Worm (Caenorhabditis elegans) whole organism, L3 larva: ENCODE results near the gene scl-19.

Source experiments
- fkh-2 ChIP-seq: fragments of 150-350 bp; optimal IDR thresholded peaks from 2 replicates; lab custom pipeline; 2014; ENCODE audit warnings: missing biosample characterization, missing genetic modification reagents, missing genetic modification characterization
- jun-1 ChIP-seq: fragments of 150-350 bp; optimal IDR thresholded peaks from 2 replicates; lab custom pipeline; 2014; ENCODE audit warnings: missing biosample characterization, missing genetic modification reagents, missing genetic modification characterization
- nfya-1 ChIP-seq: sonication (generic microtip); optimal IDR thresholded peaks from 2 replicates; lab custom pipeline; 2017; ENCODE audit warnings: missing genetic modification characterization, mild to moderate bottlenecking, missing compliant biosample characterization, antibody characterized with exemption, moderate library complexity; ENCODE audit not compliant: insufficient read depth
- nhr-25 ChIP-seq: sonication (generic microtip); optimal IDR thresholded peaks from 2 replicates; lab custom pipeline; 2017; ENCODE audit warnings: missing biosample characterization, missing genetic modification characterization
- nhr-28 ChIP-seq: fragments of 150-350 bp; optimal IDR thresholded peaks from 2 replicates; lab custom pipeline; 2014; ENCODE audit warnings: missing biosample characterization, missing genetic modification characterization
- pqm-1 ChIP-seq: fragments of 150-350 bp; optimal IDR thresholded peaks from 2 replicates; lab custom pipeline; 2017; ENCODE audit warnings: missing biosample characterization, missing genetic modification characterization, inconsistent platforms

DNA sequence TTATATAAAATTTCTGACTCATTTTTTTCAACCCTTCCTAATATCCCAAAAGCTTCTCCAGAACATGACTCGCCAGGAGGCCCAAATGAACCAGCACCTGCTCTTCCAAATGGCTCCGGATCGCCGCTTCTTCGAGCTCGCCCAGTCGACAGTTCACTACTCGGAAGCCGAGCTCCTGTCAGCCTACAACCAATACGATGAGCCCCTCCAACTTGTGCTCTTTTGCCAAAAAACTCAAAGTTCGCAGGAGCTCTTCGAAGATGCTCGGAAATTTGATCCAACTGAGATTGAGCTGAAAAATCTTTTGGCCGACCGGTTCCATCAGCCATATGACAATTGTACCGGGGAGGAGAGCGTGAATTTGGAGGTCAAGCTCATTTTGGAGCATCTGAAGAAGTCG, 36.3 kb upstream of the scl-19 start:
- TF ChIP-seq jun-1 (tag; lab: Kevin White, UChicago) (no peak), fkh-2 (tag; lab: Kevin White, UChicago) (no peak), pqm-1 (tag; lab: Kevin White, UChicago) (no peak), nhr-28 (tag; lab: Kevin White, UChicago) (no peak), nfya-1 (tag; lab: Kevin White, UChicago) (no peak), nhr-25 (tag; lab: Kevin White, UChicago) (no peak)
